Fruit fly (Drosophila melanogaster) whole organism, pupa: ENCODE results near the gene wwk.

ENCODE experiments used
- CG8159 ChIP-seq: fragments of 200-800 bp; sonication (Bioruptor generic); optimal IDR thresholded peaks from 3 replicates; lab custom pipeline; 2018; ENCODE audit warnings: missing biosample characterization, mild to moderate bottlenecking, missing genetic modification characterization, moderate library complexity
- CG9948 ChIP-seq: fragments of 200-800 bp; sonication (Bioruptor generic); optimal IDR thresholded peaks from 2 replicates; lab custom pipeline; 2018; ENCODE audit warnings: missing biosample characterization, mild to moderate bottlenecking, missing genetic modification characterization, moderate library complexity
- D1 ChIP-seq: fragments of 200-800 bp; sonication (Bioruptor generic); optimal IDR thresholded peaks from 2 replicates; lab custom pipeline; 2018; ENCODE audit warnings: missing biosample characterization, mild to moderate bottlenecking, missing genetic modification characterization, moderate library complexity
- EcR ChIP-seq: fragments of 200-800 bp; sonication (Bioruptor generic); optimal IDR thresholded peaks from 3 replicates; lab custom pipeline; 2019; ENCODE audit warnings: missing biosample characterization, missing genetic modification characterization, mild to moderate bottlenecking, moderate library complexity, missing genetic modification reagents
- Pif1B ChIP-seq: fragments of 200-800 bp; sonication (Bioruptor generic); optimal IDR thresholded peaks from 3 replicates; lab custom pipeline; 2016; ENCODE audit warnings: missing biosample characterization, missing genetic modification characterization
- Snoo ChIP-seq: fragments of 200-800 bp; sonication (Bioruptor generic); optimal IDR thresholded peaks from 3 replicates; lab custom pipeline; 2017; ENCODE audit warnings: missing biosample characterization, mild to moderate bottlenecking, missing genetic modification characterization, inconsistent platforms
- fd96Ca ChIP-seq: fragments of 200-800 bp; sonication (Bioruptor generic); IDR thresholded peaks from 3 replicates; pipeline ENCODE4 v1.3.6; 2022; ENCODE audit warnings: missing biosample characterization, missing genetic modification characterization
- rn ChIP-seq: fragments of 200-800 bp; sonication (Bioruptor generic); IDR thresholded peaks from 2 replicates; pipeline ENCODE4 v1.3.6; 2022; ENCODE audit warnings: missing biosample characterization, missing genetic modification characterization

DNA sequence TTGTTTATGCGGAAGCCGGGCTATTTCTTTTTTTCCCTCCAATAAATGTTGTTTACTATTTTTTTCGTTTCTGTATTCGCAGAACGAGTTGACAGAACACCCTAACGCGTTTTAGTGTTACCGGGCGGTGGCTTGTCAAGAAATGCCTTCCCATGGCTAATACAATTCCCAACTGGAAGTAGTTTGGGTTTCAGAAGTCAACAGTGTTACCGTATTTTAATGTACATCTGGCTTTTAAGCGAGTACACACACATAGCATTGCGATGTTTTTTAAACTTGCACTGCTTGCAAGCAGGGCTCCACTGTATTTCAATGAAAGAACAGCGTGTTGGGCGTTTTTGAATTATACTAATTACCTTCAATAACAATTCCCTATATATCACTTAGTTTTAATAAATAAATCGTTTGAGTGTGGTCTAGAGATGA, 14.0 kb upstream of the wwk start, which contains the start of gene TfIIS:
- TF ChIP-seq fd96Ca (GFP tag; lab: Robert Waterston, UW) (no peak), D1 (tag; lab: Kevin White, UChicago) (no peak), Snoo (no peak), Pif1B (GFP tag; lab: Kevin White, UChicago) (no peak), EcR (GFP tag; lab: Kevin White, UChicago) (no peak), CG8159 (tag; lab: Kevin White, UChicago) (no peak), rn (no peak), CG9948 (tag; lab: Kevin White, UChicago) (no peak)
